Worm (Caenorhabditis elegans) whole organism, L3 larva: Measurements from ENCODE around the gene K02D10.2.

Experiments used
- R02D3.7 ChIP-seq: fragments of 150-350 bp; optimal IDR thresholded peaks from 2 replicates; lab custom pipeline; 2014; ENCODE audit warnings: missing biosample characterization, missing genetic modification characterization
- aly-2 ChIP-seq: fragments of 150-350 bp; optimal IDR thresholded peaks from 2 replicates; lab custom pipeline; 2014; ENCODE audit warnings: missing biosample characterization, missing genetic modification characterization
- ama-1 ChIP-seq: fragments of 150-350 bp; optimal IDR thresholded peaks from 2 replicates; lab custom pipeline; 2018
- ceh-16 ChIP-seq: sonication (generic microtip); optimal IDR thresholded peaks from 2 replicates; lab custom pipeline; 2017; ENCODE audit warnings: missing biosample characterization, missing genetic modification characterization
- ceh-28 ChIP-seq: fragments of 150-350 bp; optimal IDR thresholded peaks from 2 replicates; lab custom pipeline; 2014; ENCODE audit warnings: missing biosample characterization, missing genetic modification reagents, missing genetic modification characterization
- ceh-82 ChIP-seq: fragments of 150-350 bp; optimal IDR thresholded peaks from 2 replicates; lab custom pipeline; 2014; ENCODE audit warnings: missing biosample characterization, missing genetic modification characterization
- ceh-9 ChIP-seq: sonication (generic microtip); optimal IDR thresholded peaks from 2 replicates; lab custom pipeline; 2018; ENCODE audit warnings: missing biosample characterization, missing genetic modification characterization
- daf-12 ChIP-seq: fragments of 150-350 bp; optimal IDR thresholded peaks from 2 replicates; lab custom pipeline; 2014; ENCODE audit warnings: missing biosample characterization, missing genetic modification reagents, missing genetic modification characterization
- egl-27 ChIP-seq: sonication (generic microtip); optimal IDR thresholded peaks from 4 replicates; lab custom pipeline; 2017; ENCODE audit warnings: missing biosample characterization, missing genetic modification reagents, missing genetic modification characterization
- egl-5 ChIP-seq: fragments of 150-350 bp; optimal IDR thresholded peaks from 2 replicates; lab custom pipeline; 2017; ENCODE audit warnings: missing biosample characterization, missing genetic modification reagents, missing genetic modification characterization, inconsistent platforms
- elt-1 ChIP-seq: fragments of 150-350 bp; optimal IDR thresholded peaks from 2 replicates; lab custom pipeline; 2014; ENCODE audit warnings: missing biosample characterization, missing genetic modification characterization
- elt-2 ChIP-seq: sonication (generic microtip); optimal IDR thresholded peaks from 2 replicates; lab custom pipeline; 2016; ENCODE audit warnings: missing genetic modification reagents, mild to moderate bottlenecking, missing genetic modification characterization, missing compliant biosample characterization
- elt-3 ChIP-seq, 3 experiments: fragments of 150-350 bp in 1 of 3; sonication (generic microtip) in 2 of 3; optimal IDR thresholded peaks; 2 replicates in 2 of 3; 4 replicates in 1 of 3; lab custom pipeline; 2014 to 2017; ENCODE audit warnings: missing biosample characterization in 3 of 3, missing genetic modification characterization in 3 of 3
- eor-1 ChIP-seq, 2 experiments: fragments of 150-350 bp; optimal IDR thresholded peaks; 2 replicates each; lab custom pipeline; 2014 to 2018; ENCODE audit warnings: missing biosample characterization in 2 of 2, missing genetic modification characterization in 2 of 2
- fkh-2 ChIP-seq: fragments of 150-350 bp; optimal IDR thresholded peaks from 2 replicates; lab custom pipeline; 2014; ENCODE audit warnings: missing biosample characterization, missing genetic modification reagents, missing genetic modification characterization
- fos-1 ChIP-seq: fragments of 150-350 bp; optimal IDR thresholded peaks from 2 replicates; lab custom pipeline; 2014; ENCODE audit warnings: missing biosample characterization, missing genetic modification characterization
- hmg-11 ChIP-seq: sonication (generic microtip); optimal IDR thresholded peaks from 2 replicates; lab custom pipeline; 2016; ENCODE audit warnings: missing genetic modification characterization, missing compliant biosample characterization
- jun-1 ChIP-seq: fragments of 150-350 bp; optimal IDR thresholded peaks from 2 replicates; lab custom pipeline; 2014; ENCODE audit warnings: missing biosample characterization, missing genetic modification reagents, missing genetic modification characterization
- lin-15B ChIP-seq: fragments of 150-350 bp; optimal IDR thresholded peaks from 2 replicates; lab custom pipeline; 2014; ENCODE audit warnings: missing biosample characterization, missing genetic modification characterization
- lin-39 ChIP-seq: fragments of 150-350 bp; optimal IDR thresholded peaks from 2 replicates; lab custom pipeline; 2018; ENCODE audit warnings: missing biosample characterization, missing genetic modification reagents, missing genetic modification characterization
- lsy-12 ChIP-seq: sonication (generic microtip); optimal IDR thresholded peaks from 2 replicates; lab custom pipeline; 2016; ENCODE audit warnings: mild to moderate bottlenecking, missing genetic modification characterization, missing compliant biosample characterization
- mdl-1 ChIP-seq: fragments of 150-350 bp; optimal IDR thresholded peaks from 2 replicates; lab custom pipeline; 2014; ENCODE audit warnings: missing biosample characterization, missing genetic modification characterization
- mml-1 ChIP-seq: fragments of 150-350 bp; sonication (generic microtip); optimal IDR thresholded peaks from 3 replicates; lab custom pipeline; 2014; ENCODE audit warnings: missing biosample characterization, missing genetic modification characterization
- nfya-1 ChIP-seq: sonication (generic microtip); optimal IDR thresholded peaks from 2 replicates; lab custom pipeline; 2017; ENCODE audit warnings: missing genetic modification characterization, mild to moderate bottlenecking, missing compliant biosample characterization, antibody characterized with exemption, moderate library complexity; ENCODE audit not compliant: insufficient read depth
- nhr-11 ChIP-seq: fragments of 150-350 bp; optimal IDR thresholded peaks from 2 replicates; lab custom pipeline; 2014; ENCODE audit warnings: missing biosample characterization, missing genetic modification characterization
- nhr-12 ChIP-seq: fragments of 150-350 bp; optimal IDR thresholded peaks from 2 replicates; lab custom pipeline; 2014; ENCODE audit warnings: missing biosample characterization, missing genetic modification characterization
- nhr-23 ChIP-seq: fragments of 150-350 bp; optimal IDR thresholded peaks from 2 replicates; lab custom pipeline; 2014; ENCODE audit warnings: missing biosample characterization, missing genetic modification reagents, missing genetic modification characterization
- nhr-25 ChIP-seq: sonication (generic microtip); optimal IDR thresholded peaks from 2 replicates; lab custom pipeline; 2017; ENCODE audit warnings: missing biosample characterization, missing genetic modification characterization
- nhr-28 ChIP-seq: fragments of 150-350 bp; optimal IDR thresholded peaks from 2 replicates; lab custom pipeline; 2014; ENCODE audit warnings: missing biosample characterization, missing genetic modification characterization
- nhr-43 ChIP-seq: sonication (generic microtip); optimal IDR thresholded peaks from 2 replicates; lab custom pipeline; 2016; ENCODE audit warnings: mild to moderate bottlenecking, missing genetic modification characterization, missing compliant biosample characterization; ENCODE audit not compliant: poor library complexity, severe bottlenecking
- nhr-77 ChIP-seq: fragments of 150-350 bp; optimal IDR thresholded peaks from 2 replicates; lab custom pipeline; 2014; ENCODE audit warnings: missing biosample characterization, missing genetic modification characterization
- pha-4 ChIP-seq: fragments of 150-350 bp; optimal IDR thresholded peaks from 2 replicates; lab custom pipeline; 2014; ENCODE audit warnings: missing biosample characterization, missing genetic modification reagents, missing genetic modification characterization
- pqm-1 ChIP-seq: fragments of 150-350 bp; optimal IDR thresholded peaks from 2 replicates; lab custom pipeline; 2017; ENCODE audit warnings: missing biosample characterization, missing genetic modification characterization, inconsistent platforms
- skn-1 ChIP-seq: fragments of 150-350 bp; optimal IDR thresholded peaks from 2 replicates; lab custom pipeline; 2014; ENCODE audit warnings: missing biosample characterization, missing genetic modification characterization
- snpc-4 ChIP-seq: fragments of 150-350 bp; optimal IDR thresholded peaks from 2 replicates; lab custom pipeline; 2014; ENCODE audit warnings: missing biosample characterization, missing genetic modification characterization
- tbx-2 ChIP-seq: sonication (generic microtip); optimal IDR thresholded peaks from 2 replicates; lab custom pipeline; 2016; ENCODE audit warnings: mild to moderate bottlenecking, missing genetic modification characterization, missing compliant biosample characterization
- unc-39 ChIP-seq: sonication (generic microtip); optimal IDR thresholded peaks from 4 replicates; lab custom pipeline; 2017; ENCODE audit warnings: missing biosample characterization, missing genetic modification characterization
- unc-62 ChIP-seq: fragments of 150-350 bp; sonication (generic microtip); optimal IDR thresholded peaks from 4 replicates; lab custom pipeline; 2014; ENCODE audit warnings: missing biosample characterization, missing genetic modification reagents, missing genetic modification characterization
- zag-1 ChIP-seq: fragments of 150-350 bp; optimal IDR thresholded peaks from 2 replicates; lab custom pipeline; 2014; ENCODE audit warnings: missing biosample characterization, missing genetic modification characterization
- ztf-11 ChIP-seq: fragments of 150-350 bp; optimal IDR thresholded peaks from 2 replicates; lab custom pipeline; 2014; ENCODE audit warnings: missing biosample characterization, missing genetic modification characterization
- ztf-4 ChIP-seq: fragments of 150-350 bp; optimal IDR thresholded peaks from 2 replicates; lab custom pipeline; 2014; ENCODE audit warnings: missing biosample characterization, missing genetic modification characterization

K02D10.2 gene

ce11 chrIII:8782744-8783143 is 11.7 kb upstream of the K02D10.2 start:
- TF ChIP-seq lsy-12 (no peak), nhr-12 (no peak), jun-1 (tag; lab: Kevin White, UChicago) (peak; percentile 17), pha-4 (peak; percentile 6), pqm-1 (tag; lab: Kevin White, UChicago) (peak; percentile 75), elt-1 (tag; lab: Kevin White, UChicago) (no peak), hmg-11 (tag; lab: Kevin White, UChicago) (no peak), unc-39 (tag; lab: Kevin White, UChicago) (no peak), elt-2 (peak; percentile 74), egl-5 (no peak), zag-1 (tag; lab: Kevin White, UChicago) (no peak), nhr-11 (tag; lab: Kevin White, UChicago) (no peak), ceh-16 (tag; lab: Kevin White, UChicago) (no peak), nhr-25 (tag; lab: Kevin White, UChicago) (peak; percentile 10), nfya-1 (tag; lab: Kevin White, UChicago) (peak; percentile 21), fkh-2 (tag; lab: Kevin White, UChicago) (no peak), ama-1 (lab: Kevin White, UChicago) (no peak), fos-1 (no peak)

- TF ChIP-seq nfya-1 (tag; lab: Kevin White, UChicago): peak; percentile 62
- peak; percentile 68 for TF ChIP-seq lin-39 (tag; lab: Kevin White, UChicago)
- no peak for TF ChIP-seq nhr-28
- TF ChIP-seq, all 47 proteins: peak for 2
Observed at ce11 chrIII:8782080-8782479, 11.0 kb upstream of the K02D10.2 start.

ce11 chrIII:8780473-8780872 is 9.4 kb upstream of the K02D10.2 start:
- TF ChIP-seq nhr-12 (no peak), hmg-11 (tag; lab: Kevin White, UChicago) (no peak), fos-1 (peak; percentile 44), tbx-2 (tag; lab: Kevin White, UChicago) (peak; percentile 21), lin-39 (tag; lab: Kevin White, UChicago) (peak; percentile 62), mml-1 (no peak), daf-12 (tag; lab: Kevin White, UChicago) (no peak), snpc-4 (tag; lab: Kevin White, UChicago) (no peak), ceh-28 (no peak), nhr-23 (tag; lab: Kevin White, UChicago) (peak; percentile 97), ztf-11 (tag; lab: Kevin White, UChicago) (no peak), nhr-25 (tag; lab: Kevin White, UChicago) (peak; percentile 93), ztf-4 (tag; lab: Kevin White, UChicago) (no peak), elt-1 (tag; lab: Kevin White, UChicago) (peak; percentile 48), mdl-1 (tag; lab: Kevin White, UChicago) (peak; percentile 78), eor-1 (tag; optimal IDR thresholded peaks at IDR 0.05; lab: Kevin White, UChicago) (no peak), ama-1 (lab: Kevin White, UChicago) (no peak), elt-3 (tag; optimal IDR thresholded peaks at IDR 0.05; lab: Kevin White, UChicago) (no peak), lin-15B (tag; lab: Kevin White, UChicago) (peak; percentile 8), ceh-9 (tag; lab: Kevin White, UChicago) (no peak), elt-2 (no peak), egl-27 (tag; lab: Kevin White, UChicago) (no peak), nhr-43 (tag; lab: Kevin White, UChicago) (peak; percentile 81), unc-62 (GFP tag; lab: Kevin White, UChicago) (no peak), nhr-77 (tag; lab: Kevin White, UChicago) (no peak), aly-2 (tag; lab: Kevin White, UChicago) (no peak), skn-1 (tag; lab: Kevin White, UChicago) (peak; percentile 23), R02D3.7 (tag; lab: Kevin White, UChicago) (no peak), nfya-1 (tag; lab: Kevin White, UChicago) (peak; percentile 55), zag-1 (tag; lab: Kevin White, UChicago) (no peak), egl-5 (peak; percentile 78), ceh-82 (no peak)
